Fruit fly (Drosophila melanogaster) whole organism, wandering third instar larva: Measurements from ENCODE around the gene retm.

Experiments
- Abd-B ChIP-seq: fragments of >200 bp; optimal IDR thresholded peaks from 2 replicates; lab custom pipeline; 2017; ENCODE audit warnings: missing biosample characterization, missing genetic modification characterization
- CG32264 ChIP-seq: fragments of 200-800 bp; sonication (Bioruptor generic); optimal IDR thresholded peaks from 2 replicates; lab custom pipeline; 2016; ENCODE audit warnings: missing biosample characterization, missing genetic modification characterization
- CG9705 ChIP-seq: fragments of 200-800 bp; sonication (Bioruptor generic); optimal IDR thresholded peaks from 2 replicates; lab custom pipeline; 2018; ENCODE audit warnings: missing biosample characterization, mild to moderate bottlenecking, missing genetic modification characterization
- CrebA ChIP-seq: fragments of 200-800 bp; sonication (Bioruptor generic); optimal IDR thresholded peaks from 2 replicates; lab custom pipeline; 2016; ENCODE audit warnings: missing biosample characterization, mild to moderate bottlenecking, missing genetic modification characterization, borderline replicate concordance
- Dfd ChIP-seq: fragments of >200 bp; optimal IDR thresholded peaks from 2 replicates; lab custom pipeline; 2017; ENCODE audit warnings: missing biosample characterization, missing genetic modification characterization
- Dif ChIP-seq: fragments of 200-275, 200-300 bp; sonication (Bioruptor generic); optimal IDR thresholded peaks from 2 replicates; lab custom pipeline; 2018; ENCODE audit warnings: missing biosample characterization, missing genetic modification characterization; ENCODE audit not compliant: partially characterized antibody
- GATAd ChIP-seq: sonication (Bioruptor generic); optimal IDR thresholded peaks from 2 replicates; lab custom pipeline; 2016; ENCODE audit warnings: missing biosample characterization, missing genetic modification characterization
- HLH106 ChIP-seq: fragments of 200-800 bp; optimal IDR thresholded peaks from 3 replicates; lab custom pipeline; 2019; ENCODE audit warnings: missing biosample characterization, mild to moderate bottlenecking, missing genetic modification characterization, moderate library complexity
- Hnf4 ChIP-seq: fragments of 200-800 bp; sonication (Bioruptor generic); optimal IDR thresholded peaks from 2 replicates; lab custom pipeline; 2016; ENCODE audit warnings: missing biosample characterization, mild to moderate bottlenecking, missing genetic modification characterization
- Hr78 ChIP-seq: fragments of >200 bp; optimal IDR thresholded peaks from 2 replicates; lab custom pipeline; 2017; ENCODE audit warnings: missing biosample characterization, missing genetic modification characterization
- Hr83 ChIP-seq: fragments of 200-300 bp; sonication (Bioruptor generic); optimal IDR thresholded peaks from 2 replicates; lab custom pipeline; 2016; ENCODE audit warnings: missing biosample characterization, mild to moderate bottlenecking, missing genetic modification characterization, moderate library complexity; ENCODE audit not compliant: poor library complexity, severe bottlenecking
- Jra ChIP-seq: sonication (Bioruptor generic); optimal IDR thresholded peaks from 2 replicates; lab custom pipeline; 2016; ENCODE audit warnings: missing biosample characterization, missing genetic modification characterization
- Mio ChIP-seq: sonication (Bioruptor generic); optimal IDR thresholded peaks from 2 replicates; lab custom pipeline; 2016; ENCODE audit warnings: missing biosample characterization, missing genetic modification characterization
- Myc ChIP-seq: fragments of >200 bp; optimal IDR thresholded peaks from 2 replicates; lab custom pipeline; 2017
- N ChIP-seq: fragments of >200 bp; optimal IDR thresholded peaks from 2 replicates; lab custom pipeline; 2018; ENCODE audit warnings: missing biosample characterization, missing external identifiers, missing genetic modification characterization
- OdsH ChIP-seq: fragments of 200-800 bp; sonication (Bioruptor generic); optimal IDR thresholded peaks from 2 replicates; lab custom pipeline; 2016; ENCODE audit warnings: missing biosample characterization, mild to moderate bottlenecking, missing genetic modification characterization
- Rel ChIP-seq, 2 experiments: fragments of 200-800 bp; sonication (Bioruptor generic) in 1 of 2; optimal IDR thresholded peaks; 2 replicates in 1 of 2; 3 replicates in 1 of 2; lab custom pipeline; 2016 to 2019; ENCODE audit warnings: mild to moderate bottlenecking in 2 of 2, missing biosample characterization in 2 of 2, missing genetic modification characterization in 2 of 2, moderate library complexity in 1 of 2
- Sp1 ChIP-seq: fragments of 200-800 bp; sonication (Bioruptor generic); optimal IDR thresholded peaks from 3 replicates; lab custom pipeline; 2019; ENCODE audit warnings: missing biosample characterization, mild to moderate bottlenecking, missing genetic modification characterization, moderate library complexity
- Vsx2 ChIP-seq: fragments of 200-300, 225-300 bp; sonication (Bioruptor generic); optimal IDR thresholded peaks from 2 replicates; lab custom pipeline; 2018; ENCODE audit warnings: missing biosample characterization, missing genetic modification characterization; ENCODE audit not compliant: partially characterized antibody
- br ChIP-seq: fragments of 200-800 bp; sonication (Bioruptor generic); optimal IDR thresholded peaks from 2 replicates; lab custom pipeline; 2016; ENCODE audit warnings: missing biosample characterization, missing genetic modification characterization
- brk ChIP-seq: fragments of 200-800 bp; sonication (Bioruptor generic); optimal IDR thresholded peaks from 2 replicates; lab custom pipeline; 2016; ENCODE audit warnings: missing biosample characterization, mild to moderate bottlenecking, missing genetic modification characterization
- dl ChIP-seq, 2 experiments: fragments of 175-275, 200-275 bp in 1 of 2; fragments of 200-275 bp in 1 of 2; sonication (Bioruptor generic); optimal IDR thresholded peaks; lab custom pipeline; 2018; ENCODE audit warnings: mild to moderate bottlenecking in 2 of 2, missing biosample characterization in 2 of 2, missing genetic modification characterization in 2 of 2, moderate library complexity in 2 of 2; ENCODE audit not compliant: partially characterized antibody in 2 of 2, insufficient read depth in 1 of 2
- dmrt93B ChIP-seq: fragments of 200-800 bp; sonication (Bioruptor generic); optimal IDR thresholded peaks from 2 replicates; lab custom pipeline; 2018; ENCODE audit warnings: missing biosample characterization, mild to moderate bottlenecking, missing genetic modification characterization
- dsf ChIP-seq: sonication (Bioruptor generic); optimal IDR thresholded peaks from 2 replicates; lab custom pipeline; 2016; ENCODE audit warnings: missing biosample characterization, missing genetic modification characterization, borderline replicate concordance
- ey ChIP-seq: fragments of 200-800 bp; sonication (Bioruptor generic); optimal IDR thresholded peaks from 2 replicates; lab custom pipeline; 2016; ENCODE audit warnings: missing biosample characterization, missing genetic modification characterization
- foxo ChIP-seq, 2 experiments: fragments of 200-800 bp; sonication (Bioruptor generic); optimal IDR thresholded peaks; 2 replicates in 1 of 2; 3 replicates in 1 of 2; lab custom pipeline; 2016 to 2017; ENCODE audit warnings: missing biosample characterization in 2 of 2, missing genetic modification characterization in 2 of 2
- fru ChIP-seq: fragments of 200-800 bp; sonication (Bioruptor generic); optimal IDR thresholded peaks from 3 replicates; lab custom pipeline; 2016; ENCODE audit warnings: missing biosample characterization, mild to moderate bottlenecking, missing genetic modification characterization
- h ChIP-seq: fragments of 200-800 bp; sonication (Bioruptor generic); optimal IDR thresholded peaks from 3 replicates; lab custom pipeline; 2016; ENCODE audit warnings: missing biosample characterization, mild to moderate bottlenecking, missing genetic modification characterization
- jim ChIP-seq: fragments of 175-275, 200-325 bp; sonication (Bioruptor generic); optimal IDR thresholded peaks from 2 replicates; lab custom pipeline; 2016; ENCODE audit warnings: missing biosample characterization, mild to moderate bottlenecking, missing genetic modification characterization
- lola ChIP-seq: fragments of >200 bp; optimal IDR thresholded peaks from 2 replicates; lab custom pipeline; 2017; ENCODE audit warnings: missing biosample characterization, missing genetic modification characterization
- pan ChIP-seq: fragments of >200 bp; optimal IDR thresholded peaks from 2 replicates; lab custom pipeline; 2017
- psq ChIP-seq: fragments of 200-800 bp; sonication (Bioruptor generic); optimal IDR thresholded peaks from 3 replicates; lab custom pipeline; 2017; ENCODE audit warnings: missing biosample characterization, mild to moderate bottlenecking, missing genetic modification characterization, moderate library complexity
- rgr ChIP-seq: fragments of 200-800 bp; sonication (Bioruptor generic); optimal IDR thresholded peaks from 3 replicates; lab custom pipeline; 2016; ENCODE audit warnings: missing biosample characterization, mild to moderate bottlenecking, missing genetic modification characterization
- sage ChIP-seq: fragments of 200-800 bp; sonication (Bioruptor generic); optimal IDR thresholded peaks from 2 replicates; lab custom pipeline; 2016; ENCODE audit warnings: missing biosample characterization, mild to moderate bottlenecking, missing genetic modification characterization
- sv ChIP-seq: fragments of 200-800 bp; sonication (Bioruptor generic); optimal IDR thresholded peaks from 3 replicates; lab custom pipeline; 2016; ENCODE audit warnings: missing biosample characterization, missing genetic modification characterization
- tai ChIP-seq: sonication (Bioruptor generic); optimal IDR thresholded peaks from 2 replicates; lab custom pipeline; 2016; ENCODE audit warnings: missing biosample characterization, missing genetic modification characterization
- usp ChIP-seq: fragments of >200 bp; optimal IDR thresholded peaks from 2 replicates; lab custom pipeline; 2017; ENCODE audit warnings: missing biosample characterization, missing genetic modification characterization
- woc ChIP-seq: sonication (Bioruptor generic); optimal IDR thresholded peaks from 2 replicates; lab custom pipeline; 2016; ENCODE audit warnings: missing biosample characterization, mild to moderate bottlenecking, missing genetic modification characterization

Gene retm

dm6 chr2L:6494405-6494816, 38.7 kb upstream of the retm start, which contains the start of gene CG9547:
Gene CG9547, minus strand, starts transcription at chr2L:6494532.
- TF ChIP-seq brk (no peak), dl (GFP tag; optimal IDR thresholded peaks at IDR 0.05; lab: Kevin White, UChicago; ENCODE audit: insufficient read depth in 1 of 2, partially characterized antibody in 2 of 2) (peak in 1 of 2 experiments; percentile 57), rgr (GFP tag; lab: Kevin White, UChicago) (peak; percentile 9), N (no peak), Rel (GFP tag; optimal IDR thresholded peaks at IDR 0.05; lab: Kevin White, UChicago) (no peak), Rel (tag; optimal IDR thresholded peaks at IDR 0.05; lab: Kevin White, UChicago) (peak; percentile 37), h (GFP tag; lab: Kevin White, UChicago) (peak; percentile 3), Myc (no peak), Vsx2 (GFP tag; lab: Kevin White, UChicago) (no peak), dmrt93B (no peak), sv (no peak), Sp1 (GFP tag; lab: Kevin White, UChicago) (peak; percentile 41), CG9705 (no peak), Dif (GFP tag; lab: Kevin White, UChicago) (peak; percentile 69), tai (GFP tag; lab: Kevin White, UChicago) (no peak), usp (GFP tag; lab: Kevin White, UChicago) (no peak)

dm6 chr2L:6490783-6491249, 35.1 kb upstream of the retm start, which contains the start of the genes Phf5a and CG31638:
Gene Phf5a, minus strand, starts transcription at chr2L:6490843.
Gene CG31638, plus strand, starts transcription at chr2L:6491061.
- peak; percentile 89 for TF ChIP-seq dmrt93B
- TF ChIP-seq CrebA = no peak
- TF ChIP-seq lola = no peak
- TF ChIP-seq fru = no peak
- TF ChIP-seq woc (GFP tag; lab: Kevin White, UChicago) = no peak
- peak; percentile 67 for TF ChIP-seq sv
- peak; percentile 79 for TF ChIP-seq Jra (GFP tag; lab: Kevin White, UChicago)
- peak; percentile 75 for TF ChIP-seq psq (GFP tag; lab: Kevin White, UChicago)
- no peak for TF ChIP-seq Dfd
- TF ChIP-seq N = no peak
- TF ChIP-seq tai (GFP tag; lab: Kevin White, UChicago) = no peak
- TF ChIP-seq foxo (GFP tag; optimal IDR thresholded peaks at IDR 0.05; lab: Kevin White, UChicago) = peak in 1 of 2 experiments; percentile 70
- peak; percentile 96 for TF ChIP-seq HLH106
- no peak for TF ChIP-seq CG32264 (GFP tag; lab: Kevin White, UChicago)
- peak; percentile 87 for TF ChIP-seq ey
- no peak for TF ChIP-seq Rel (GFP tag; optimal IDR thresholded peaks at IDR 0.05; lab: Kevin White, UChicago)
- TF ChIP-seq Rel (tag; optimal IDR thresholded peaks at IDR 0.05; lab: Kevin White, UChicago) = peak; percentile 41
- TF ChIP-seq Mio (GFP tag; lab: Kevin White, UChicago) = peak; percentile 7
- TF ChIP-seq jim (GFP tag; lab: Kevin White, UChicago) = no peak
- no peak for TF ChIP-seq Abd-B
- peak; percentile 76 for TF ChIP-seq GATAd (GFP tag; lab: Kevin White, UChicago)
- TF ChIP-seq CG9705 = peak; percentile 86
- no peak for TF ChIP-seq dl (GFP tag; optimal IDR thresholded peaks at IDR 0.05; lab: Kevin White, UChicago; ENCODE audit: insufficient read depth in 1 of 2, partially characterized antibody in 2 of 2)
- peak; percentile 92 for TF ChIP-seq OdsH (GFP tag; lab: Kevin White, UChicago)
- TF ChIP-seq h (GFP tag; lab: Kevin White, UChicago) = peak; percentile 43
- no peak for TF ChIP-seq brk
- peak; percentile 93 for TF ChIP-seq Sp1 (GFP tag; lab: Kevin White, UChicago)
- TF ChIP-seq Vsx2 (GFP tag; lab: Kevin White, UChicago) = no peak
- no peak for TF ChIP-seq pan (lab: Kevin White, UChicago)
- TF ChIP-seq rgr (GFP tag; lab: Kevin White, UChicago) = peak; percentile 80
- TF ChIP-seq Hr78 (GFP tag; lab: Kevin White, UChicago) = no peak
- TF ChIP-seq Hr83 (GFP tag; lab: Kevin White, UChicago) = no peak
- peak; percentile 85 for TF ChIP-seq br (GFP tag; lab: Kevin White, UChicago)
- no peak for TF ChIP-seq Myc
- no peak for TF ChIP-seq sage
- no peak for TF ChIP-seq Dif (GFP tag; lab: Kevin White, UChicago)
- TF ChIP-seq Hnf4 (GFP tag; lab: Kevin White, UChicago) = no peak
- TF ChIP-seq dsf (GFP tag; lab: Kevin White, UChicago) = peak; percentile 77
- no peak for TF ChIP-seq usp (GFP tag; lab: Kevin White, UChicago)
